Worm (Caenorhabditis elegans): Measurements from ENCODE around the gene B0393.7.

DNA sequence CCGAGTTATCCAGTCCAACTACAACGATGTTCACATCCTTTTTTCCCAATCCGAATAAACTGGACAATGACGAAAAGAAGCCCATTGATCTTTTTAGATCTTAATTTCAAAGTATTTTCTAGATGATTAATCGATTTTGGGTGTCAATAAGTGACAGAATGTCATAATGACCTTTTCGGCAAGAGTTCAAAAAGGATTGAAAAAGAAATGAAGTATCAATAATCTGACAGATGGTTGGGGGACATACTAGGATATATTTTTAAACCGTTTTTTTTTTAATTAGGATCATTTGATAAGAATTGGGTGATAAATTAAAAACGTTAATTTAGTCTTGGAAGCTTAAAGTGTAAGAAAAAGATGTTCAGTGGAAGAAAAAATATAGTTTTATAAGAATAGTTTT lies 36.8 kb upstream of the B0393.7 start, which contains the start of gene arl-6:
- TF ChIP-seq ahr-1 (tag; optimal IDR thresholded peaks at IDR 0.05) (no peak), nhr-11 (tag; optimal IDR thresholded peaks at IDR 0.05) (no peak), ttx-3 (tag; optimal IDR thresholded peaks at IDR 0.05) (no peak), ceh-31 (tag; optimal IDR thresholded peaks at IDR 0.05) (no peak), tbx-2 (tag; optimal IDR thresholded peaks at IDR 0.05) (no peak), ceh-19 (GFP tag; optimal IDR thresholded peaks at IDR 0.05) (no peak), unc-3 (GFP tag; conservative IDR thresholded peaks at IDR 0.05) (no peak), unc-3 (tag; optimal IDR thresholded peaks at IDR 0.05) (no peak), ceh-9 (tag; optimal IDR thresholded peaks at IDR 0.05) (no peak)

Data from whole organism, late embryonic.